Worm (Caenorhabditis elegans): ENCODE measurements around the gene chtb-1.

DNA sequence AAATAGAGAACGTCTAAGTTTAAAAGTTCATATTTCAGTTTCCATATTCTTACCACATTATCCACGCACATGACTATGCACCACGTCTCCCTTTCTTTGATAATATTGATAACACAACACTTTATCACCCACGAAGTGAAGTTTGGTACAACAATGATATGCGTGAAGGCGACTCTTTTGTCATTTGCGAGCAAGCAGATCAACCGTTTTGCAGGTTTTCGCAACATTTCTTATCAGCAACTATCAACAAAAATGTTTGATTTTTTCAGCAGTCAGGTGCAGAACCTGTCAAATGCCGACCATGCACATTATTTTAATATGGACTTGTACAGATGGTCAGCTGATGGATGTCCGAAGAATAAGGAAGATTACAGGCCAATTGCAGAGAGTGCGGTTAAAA is 28.7 kb downstream of the chtb-1 start:
- TF ChIP-seq tbx-37 (GFP tag; conservative IDR thresholded peaks at IDR 0.05) (no peak), tra-4 (tag; optimal IDR thresholded peaks at IDR 0.05) (no peak), ceh-36 (tag; optimal IDR thresholded peaks at IDR 0.05) (no peak), scrt-1 (GFP tag; IDR thresholded peaks at IDR 0.05) (no peak), ceh-13 (GFP tag; optimal IDR thresholded peaks at IDR 0.05) (no peak), ama-1 (optimal IDR thresholded peaks at IDR 0.05) (no peak), flt-1 (GFP tag; IDR thresholded peaks at IDR 0.05) (no peak), hmbx-1 (tag; optimal IDR thresholded peaks at IDR 0.05) (no peak), aly-1 (tag; optimal IDR thresholded peaks at IDR 0.05) (no peak), pes-1 (GFP tag; IDR thresholded peaks at IDR 0.05) (no peak), F13C5.2 (tag; optimal IDR thresholded peaks at IDR 0.05) (no peak)

All from whole organism, early embryonic.